Worm (Caenorhabditis elegans) whole organism, dauer: Measurements from ENCODE around the gene T02H6.3.

Experiments used
- unc-62 ChIP-seq: sonication (generic microtip); optimal IDR thresholded peaks from 2 replicates; lab custom pipeline; 2017; ENCODE audit warnings: missing biosample characterization, missing genetic modification reagents, missing genetic modification characterization

The T02H6.3 gene

DNA sequence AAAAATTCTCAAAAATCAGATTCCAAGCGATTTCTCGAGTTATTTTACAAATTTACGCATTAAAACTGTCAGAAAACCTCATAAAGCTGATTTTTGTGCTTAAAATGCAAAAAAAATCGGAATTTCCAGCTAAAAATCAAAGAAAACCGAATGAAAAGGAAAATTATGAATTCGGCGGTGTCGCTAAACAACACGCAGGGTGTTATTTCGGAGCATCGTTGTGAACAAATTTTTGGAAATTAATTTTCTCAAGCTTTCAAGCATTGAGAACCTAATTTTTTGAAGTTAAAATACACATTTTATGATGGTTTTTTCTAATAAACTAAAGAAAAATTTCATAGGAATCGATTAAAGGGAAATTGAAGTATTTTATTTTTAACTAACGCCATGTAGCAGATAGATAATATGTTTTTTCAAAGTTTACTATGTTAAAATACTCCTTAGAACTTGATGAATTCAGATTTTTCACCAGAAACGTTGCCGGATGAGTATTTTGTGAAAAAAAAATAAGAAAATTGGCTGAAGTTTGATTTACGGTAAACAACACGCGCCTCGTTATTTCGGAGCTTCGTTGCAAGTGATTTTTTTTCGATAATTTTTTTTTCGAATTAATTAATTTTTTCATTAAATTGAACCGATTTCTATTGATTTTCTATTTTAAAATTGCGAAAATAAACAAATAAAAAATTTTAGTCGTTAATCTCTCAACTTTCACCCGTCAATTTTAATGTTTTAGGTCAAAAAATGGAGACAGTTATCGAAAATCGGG is 9.9 kb downstream of the T02H6.3 start, which contains the start of gene thoc-1:
Gene thoc-1, plus strand, starts transcription at position 737 of the 769 bp plus-strand sequence.
- no peak for TF ChIP-seq unc-62 (GFP tag; lab: Kevin White, UChicago)

DNA sequence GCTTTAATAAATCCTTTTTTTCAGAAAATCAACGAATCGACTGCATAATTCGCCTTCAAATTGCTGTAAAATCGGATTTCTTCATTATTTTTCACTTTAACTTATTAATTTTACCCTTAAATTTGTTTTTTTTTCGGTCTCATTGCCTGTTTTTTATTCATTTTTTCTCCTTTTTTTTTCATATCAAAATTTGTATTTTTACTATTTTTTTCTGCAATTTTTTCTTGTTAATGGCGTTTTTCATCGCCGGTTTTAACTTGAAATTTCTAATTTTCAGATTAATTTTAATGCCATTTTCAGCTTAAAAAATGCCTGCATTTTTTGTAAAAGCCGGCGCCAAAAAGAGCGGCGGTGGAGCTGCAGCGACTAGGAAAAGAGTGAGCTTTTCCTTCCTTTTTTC is 17.4 kb downstream of the T02H6.3 start, which contains the start of gene T02H6.1:
Gene T02H6.1, plus strand, starts transcription at position 301 of the 400 bp plus-strand sequence.
- no peak for TF ChIP-seq unc-62 (GFP tag; lab: Kevin White, UChicago)

DNA sequence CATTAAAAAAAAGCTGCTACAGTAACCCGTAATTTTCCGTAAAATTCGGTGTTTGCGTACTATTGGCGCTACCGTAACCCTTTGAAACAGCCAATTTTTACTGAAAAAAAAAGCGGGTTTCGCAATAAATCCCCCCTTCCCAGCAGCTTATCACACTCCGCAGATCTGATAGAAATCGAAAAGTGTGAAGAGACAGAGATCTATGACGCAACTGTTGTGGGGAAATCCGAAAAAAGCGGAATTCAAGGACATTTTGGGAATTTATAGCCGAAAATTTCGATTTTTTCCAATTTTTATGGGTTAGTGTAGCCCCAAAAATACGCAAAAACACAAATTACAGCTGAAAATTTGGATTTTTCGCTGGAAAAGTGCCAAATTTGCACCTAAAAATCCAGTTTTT is 30.3 kb downstream of the T02H6.3 start:
- TF ChIP-seq unc-62 (GFP tag; lab: Kevin White, UChicago) = no peak

ce11 chrII:723488-723887 is 31.8 kb downstream of the T02H6.3 start, which contains the start of gene rfip-2:
Gene rfip-2, plus strand, starts transcription at chrII:723788.
- no peak for TF ChIP-seq unc-62 (GFP tag; lab: Kevin White, UChicago)

DNA sequence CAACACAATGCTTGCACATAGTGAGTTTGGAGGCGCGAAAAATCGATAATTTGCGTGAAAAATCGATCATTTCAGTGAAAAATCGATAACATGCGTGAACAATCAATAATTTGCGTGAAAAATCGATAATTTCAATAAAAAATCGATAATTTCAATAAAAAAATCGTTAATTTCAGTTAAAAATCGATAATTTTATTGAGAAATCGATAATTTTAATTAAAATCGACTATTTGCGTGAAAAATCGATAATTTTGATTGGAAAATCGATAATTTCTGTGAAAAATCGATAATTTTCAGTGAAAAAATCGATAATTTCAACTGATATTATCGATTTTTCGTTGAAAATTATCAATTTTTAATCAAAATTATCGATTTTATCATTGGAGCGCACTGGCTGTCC is 32.4 kb downstream of the T02H6.3 start:
- TF ChIP-seq unc-62 (GFP tag; lab: Kevin White, UChicago) = no peak

DNA sequence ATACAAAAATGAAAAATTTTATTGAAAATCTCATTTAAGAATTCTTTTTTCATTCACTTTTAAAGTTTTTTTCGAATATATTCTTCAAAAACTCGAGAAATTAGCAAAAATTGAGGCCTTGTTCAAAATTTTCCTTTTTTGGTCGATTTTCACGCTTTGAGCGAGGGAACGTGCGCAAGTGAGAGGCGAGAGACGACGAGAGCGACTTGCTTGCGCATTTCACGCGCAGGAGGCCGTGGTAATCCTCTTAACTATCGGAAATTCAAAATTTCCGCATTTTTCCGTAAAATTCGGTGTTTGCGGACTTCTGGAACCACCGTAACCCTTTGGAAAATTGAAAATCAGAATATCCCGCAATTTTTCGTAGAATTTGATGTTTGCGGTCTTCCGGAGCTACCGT is 38.3 kb downstream of the T02H6.3 start:
- TF ChIP-seq unc-62 (GFP tag; lab: Kevin White, UChicago) = no peak

DNA sequence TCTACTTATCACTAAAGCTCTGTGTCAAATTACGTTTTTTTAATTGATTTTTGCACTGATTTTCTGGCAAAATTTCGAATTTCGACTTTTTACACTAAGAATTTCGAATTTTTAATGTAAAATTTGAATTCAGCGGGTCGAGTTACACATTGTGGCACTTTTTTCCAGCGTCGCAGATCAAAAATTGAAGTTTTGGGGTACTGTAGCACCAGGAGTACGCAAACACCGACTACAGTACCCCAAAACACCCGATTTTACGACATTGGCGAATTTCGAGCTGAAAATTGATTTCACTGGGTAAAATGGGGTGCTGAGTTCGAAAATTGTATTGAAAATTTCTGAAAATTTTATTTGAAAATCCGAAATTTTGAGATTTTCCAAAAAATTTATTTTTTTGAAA is 40.7 kb downstream of the T02H6.3 start:
- no peak for TF ChIP-seq unc-62 (GFP tag; lab: Kevin White, UChicago)

- TF ChIP-seq unc-62 (GFP tag; lab: Kevin White, UChicago) = no peak
Observed at ce11 chrII:740808-741207, 49.2 kb downstream of the T02H6.3 start, which contains the start of gene fbxc-48. Gene fbxc-48, minus strand, starts transcription at chrII:740908.
